Fruit fly (Drosophila melanogaster): Measurements from ENCODE around the gene CG33296.
A peak's percentile ranks its signal among the peaks of the same experiment; 100 is the strongest.

The CG33296 gene

dm6 chr2L:7678095-7678784, 38.2 kb downstream of the CG33296 start (continued):
- TF ChIP-seq fu2 (GFP tag; optimal IDR thresholded peaks at IDR 0.05) (no peak), NK7.1 (GFP tag; optimal IDR thresholded peaks at IDR 0.05) (no peak), CG12391 (tag; optimal IDR thresholded peaks at IDR 0.05) (no peak), CG13123 (GFP tag; optimal IDR thresholded peaks at IDR 0.05) (no peak), fru (optimal IDR thresholded peaks at IDR 0.05) (no peak), Hey (tag; optimal IDR thresholded peaks at IDR 0.05) (peak; percentile 32), disco-r (GFP tag; optimal IDR thresholded peaks at IDR 0.05) (no peak), CG15011 (GFP tag; optimal IDR thresholded peaks at IDR 0.05) (no peak), PHDP (tag; optimal IDR thresholded peaks at IDR 0.05) (no peak), chinmo (GFP tag; IDR thresholded peaks at IDR 0.05; ENCODE audit: partially characterized antibody) (0 out of 4 replicates have a peak, but pooled peaks have one; percentile 68), CG5180 (GFP tag; optimal IDR thresholded peaks at IDR 0.05) (no peak), CG32532 (GFP tag; IDR thresholded peaks at IDR 0.05) (no peak), pum (GFP tag; optimal IDR thresholded peaks at IDR 0.05) (no peak), CG1529 (GFP tag; optimal IDR thresholded peaks at IDR 0.05) (no peak), sens-2 (GFP tag; IDR thresholded peaks at IDR 0.05) (no peak), unpg (GFP tag; optimal IDR thresholded peaks at IDR 0.05) (no peak), crc (GFP tag; optimal IDR thresholded peaks at IDR 0.05) (no peak), wdn (GFP tag; IDR thresholded peaks at IDR 0.05) (no peak), Awh (GFP tag; IDR thresholded peaks at IDR 0.05) (no peak), Ets65A (GFP tag) (peak; percentile 55), CG10321 (GFP tag; IDR thresholded peaks at IDR 0.05) (no peak), CG18599 (GFP tag; optimal IDR thresholded peaks at IDR 0.05) (no peak), CG10366 (GFP tag; IDR thresholded peaks at IDR 0.05) (no peak), E2f1 (GFP tag; IDR thresholded peaks at IDR 0.05) (no peak), Spps (tag; optimal IDR thresholded peaks at IDR 0.05) (no peak), CG7556 (GFP tag; optimal IDR thresholded peaks at IDR 0.05) (no peak), CG3407 (GFP tag; optimal IDR thresholded peaks at IDR 0.05) (no peak), D19B (GFP tag; optimal IDR thresholded peaks at IDR 0.05) (no peak), ssp (GFP tag; IDR thresholded peaks at IDR 0.05) (no peak), Sry-δ (GFP tag; optimal IDR thresholded peaks at IDR 0.05) (no peak), gcm (GFP tag; optimal IDR thresholded peaks at IDR 0.05) (no peak), jigr1 (GFP tag; IDR thresholded peaks at IDR 0.05) (no peak), Bgb (GFP tag; IDR thresholded peaks at IDR 0.05; ENCODE audit: partially characterized antibody) (no peak), insv (GFP tag; optimal IDR thresholded peaks at IDR 0.05) (no peak), CG9797 (GFP tag; optimal IDR thresholded peaks at IDR 0.05) (no peak), run (tag; optimal IDR thresholded peaks at IDR 0.05) (no peak), CG3065 (GFP tag; optimal IDR thresholded peaks at IDR 0.05) (no peak), dysf (GFP tag; IDR thresholded peaks at IDR 0.05) (no peak), CG12104 (GFP tag; optimal IDR thresholded peaks at IDR 0.05) (no peak), CG7963 (GFP tag; IDR thresholded peaks at IDR 0.05; ENCODE audit: partially characterized antibody) (no peak), fd64A (GFP tag; optimal IDR thresholded peaks at IDR 0.05) (no peak), Dp (GFP tag; optimal IDR thresholded peaks at IDR 0.05) (no peak), CG16813 (GFP tag; IDR thresholded peaks at IDR 0.05; ENCODE audit: partially characterized antibody) (no peak), pzg (GFP tag; optimal IDR thresholded peaks at IDR 0.05) (no peak), ase (GFP tag; IDR thresholded peaks at IDR 0.05) (no peak), CG2875 (GFP tag; optimal IDR thresholded peaks at IDR 0.05) (no peak), trh (GFP tag; optimal IDR thresholded peaks at IDR 0.05) (no peak), slp2 (GFP tag; optimal IDR thresholded peaks at IDR 0.05) (no peak), ftz-f1 (GFP tag; optimal IDR thresholded peaks at IDR 0.05) (no peak), HmgD (GFP tag; optimal IDR thresholded peaks at IDR 0.05) (no peak)
